Fruit fly (Drosophila melanogaster) S2 (cell line): ENCODE measurements around the gene Or85a.

Experiments
- CG8478 ChIP-seq: fragments of >200 bp; optimal IDR thresholded peaks from 2 replicates; lab custom pipeline; 2018
- CTCF ChIP-seq, 2 experiments: fragments of >200 bp; optimal IDR thresholded peaks; 2 replicates each; lab custom pipeline; 2018

- TF ChIP-seq CTCF (optimal IDR thresholded peaks at IDR 0.05; lab: Kevin White, UChicago): no peak
- no peak for TF ChIP-seq CG8478 (lab: Kevin White, UChicago)
Observed at dm6 chr3R:8344174-8344573, 22.6 kb downstream of the Or85a start, which contains the start of gene DppIII.
